Worm (Caenorhabditis elegans): Measurements from ENCODE around the gene coq-2.
A peak's percentile ranks its signal among the peaks of the same experiment; 100 is the strongest.

The coq-2 gene

DNA sequence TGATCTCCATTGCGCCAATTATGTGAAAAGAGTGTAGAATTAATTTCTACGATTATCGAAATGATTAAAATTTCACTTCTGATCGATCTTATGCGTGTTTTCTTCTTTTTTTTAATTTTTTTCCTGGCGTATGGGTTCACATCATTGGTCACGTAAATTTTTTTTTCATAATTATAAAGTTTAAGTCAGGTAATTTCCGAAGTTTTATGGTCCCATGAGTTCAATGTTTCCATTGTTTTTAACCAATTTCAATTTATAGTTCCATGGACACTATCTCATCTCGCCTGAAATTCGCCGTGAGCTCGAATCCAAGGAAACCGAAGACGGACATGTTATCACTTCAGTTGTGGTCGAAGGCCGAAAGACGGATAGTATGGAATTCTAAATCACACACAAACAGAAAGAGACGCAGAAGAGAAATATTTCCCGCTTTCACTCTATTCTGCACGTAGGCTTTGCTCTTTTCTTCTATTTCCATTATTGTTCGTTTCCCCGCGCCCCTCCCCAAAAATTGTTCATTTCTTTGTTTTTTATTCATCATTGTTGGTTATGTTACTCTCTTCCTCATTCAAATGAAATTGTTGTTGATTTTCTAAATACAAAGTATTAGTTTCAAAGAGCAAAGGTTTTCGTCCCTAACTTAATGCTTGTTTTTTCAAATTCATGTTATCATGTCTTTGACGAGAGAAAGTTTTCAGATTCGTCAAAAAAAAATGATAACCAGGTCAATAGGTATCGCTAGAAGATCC lies at the start of gene coq-2, which contains the start of gene F57B9.8:
Gene coq-2 (plus strand): TSS at position 699 of the 749 bp plus-strand sequence.
Gene F57B9.8 (minus strand): TSS at position 51 of the 749 bp plus-strand sequence.
- peak; percentile 34 for TF ChIP-seq dve-1 (tag; optimal IDR thresholded peaks at IDR 0.05; ENCODE audit: insufficient read depth)
- TF ChIP-seq hif-1 (tag; optimal IDR thresholded peaks at IDR 0.05), result peak in 1 of 2 experiments; percentile 97
- no peak for TF ChIP-seq madf-5 (GFP tag; IDR thresholded peaks at IDR 0.05)
- TF ChIP-seq aha-1 (tag), result peak; percentile 99
- TF ChIP-seq snpc-4 (tag; optimal IDR thresholded peaks at IDR 0.05), result no peak

DNA sequence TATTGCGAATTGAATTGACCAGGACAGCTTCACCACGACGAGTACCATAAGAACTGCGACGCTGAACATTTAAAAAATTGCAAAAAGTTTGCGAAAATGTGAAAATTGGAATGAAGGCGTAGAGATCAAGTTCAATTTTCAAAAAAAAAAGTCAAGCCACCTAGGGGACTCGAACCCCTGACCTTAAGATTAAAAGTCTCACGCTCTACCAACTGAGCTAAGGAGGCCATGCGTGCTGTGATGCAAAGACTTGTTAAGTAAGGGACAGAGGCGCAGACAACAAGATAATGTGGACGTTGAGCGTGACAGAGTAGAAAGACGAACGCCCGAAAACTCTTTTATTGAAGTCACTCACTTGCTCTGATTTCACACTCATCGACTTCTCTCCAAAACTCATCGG lies 48.2 kb upstream of the coq-2 start:
- TF ChIP-seq snpc-1.2 (GFP tag; IDR thresholded peaks at IDR 0.05), result peak; percentile 79
- TF ChIP-seq lin-29 (GFP tag; IDR thresholded peaks at IDR 0.05), result 0 out of 2 replicates have a peak, but pooled peaks have one; percentile 24
- no peak for TF ChIP-seq ceh-82 (tag; optimal IDR thresholded peaks at IDR 0.05)
- peak; percentile 65 for TF ChIP-seq dmd-6 (GFP tag; IDR thresholded peaks at IDR 0.05)
- TF ChIP-seq unc-62 (GFP tag; optimal IDR thresholded peaks at IDR 0.05 in 1 of 2), result peak in 1 of 2 experiments; percentile 83
- no peak for TF ChIP-seq unc-62 (tag; optimal IDR thresholded peaks at IDR 0.05)
- peak; percentile 60 for TF ChIP-seq dve-1 (tag; optimal IDR thresholded peaks at IDR 0.05; ENCODE audit: insufficient read depth)
- TF ChIP-seq lin-1 (GFP tag; IDR thresholded peaks at IDR 0.05), result peak; percentile 62
- no peak for TF ChIP-seq zag-1 (tag; optimal IDR thresholded peaks at IDR 0.05)
- TF ChIP-seq vab-7 (GFP tag; IDR thresholded peaks at IDR 0.05), result peak; percentile 94
- TF ChIP-seq nhr-237 (tag; optimal IDR thresholded peaks at IDR 0.05), result no peak
- peak; percentile 33 for TF ChIP-seq spr-1 (tag; optimal IDR thresholded peaks at IDR 0.05)
- TF ChIP-seq ama-1 (optimal IDR thresholded peaks at IDR 0.05), result peak; percentile 14
- 0 out of 2 replicates have a peak, but pooled peaks have one; percentile 58 for TF ChIP-seq ZK337.2 (GFP tag; IDR thresholded peaks at IDR 0.05)
- TF ChIP-seq nhr-111 (GFP tag; optimal IDR thresholded peaks at IDR 0.05), result peak; percentile 80
- peak; percentile 80 for TF ChIP-seq Y48G9A.11 (GFP tag; IDR thresholded peaks at IDR 0.05)
- no peak for TF ChIP-seq cey-2 (tag; optimal IDR thresholded peaks at IDR 0.05; ENCODE audit: borderline replicate concordance, insufficient read depth)
- peak; percentile 48 for TF ChIP-seq Y5F2A.4 (GFP tag; optimal IDR thresholded peaks at IDR 0.05)
- peak; percentile 5 for TF ChIP-seq nhr-48 (tag; optimal IDR thresholded peaks at IDR 0.05)
- TF ChIP-seq gei-8 (GFP tag; optimal IDR thresholded peaks at IDR 0.05), result peak; percentile 38
- peak; percentile 29 for TF ChIP-seq snpc-4 (tag; optimal IDR thresholded peaks at IDR 0.05)
- no peak for TF ChIP-seq ces-1 (GFP tag; optimal IDR thresholded peaks at IDR 0.05)
- TF ChIP-seq lim-7 (GFP tag; IDR thresholded peaks at IDR 0.05), result peak; percentile 96
- peak; percentile 74 for TF ChIP-seq mep-1 (tag; optimal IDR thresholded peaks at IDR 0.05)
- TF ChIP-seq daf-19 (GFP tag; conservative IDR thresholded peaks at IDR 0.05), result peak; percentile 80
- TF ChIP-seq lsy-2 (tag; optimal IDR thresholded peaks at IDR 0.05), result peak in 1 of 2 experiments; percentile 75
- TF ChIP-seq nhr-77 (tag; optimal IDR thresholded peaks at IDR 0.05), result no peak
- TF ChIP-seq egl-43 (GFP tag; IDR thresholded peaks at IDR 0.05), result no peak; the same call in 1 of the 2 replicates
- peak; percentile 82 for TF ChIP-seq T26A8.4 (GFP tag; IDR thresholded peaks at IDR 0.05)
- peak; percentile 87 for TF ChIP-seq lin-38 (GFP tag; IDR thresholded peaks at IDR 0.05)
- peak in 1 of 2 experiments; percentile 62 for TF ChIP-seq hif-1 (tag; optimal IDR thresholded peaks at IDR 0.05)
- TF ChIP-seq nhr-11 (tag; optimal IDR thresholded peaks at IDR 0.05), result peak; percentile 1
- TF ChIP-seq daf-16 (GFP tag; optimal IDR thresholded peaks at IDR 0.05), result peak in 1 of 2 experiments; percentile 72
- peak; percentile 36 for TF ChIP-seq daf-16 (tag; optimal IDR thresholded peaks at IDR 0.05)
- TF ChIP-seq pqm-1 (tag; optimal IDR thresholded peaks at IDR 0.05), result no peak
- peak; percentile 91 for TF ChIP-seq ceh-44 (GFP tag; IDR thresholded peaks at IDR 0.05)
- peak; percentile 50 for TF ChIP-seq dpl-1 (GFP tag; optimal IDR thresholded peaks at IDR 0.05)
- TF ChIP-seq pha-4 (GFP tag; IDR thresholded peaks at IDR 0.05), result peak; percentile 89; the same call in 1 of the 2 replicates
- TF ChIP-seq pha-4 (tag; optimal IDR thresholded peaks at IDR 0.05), result no peak
- TF ChIP-seq D1046.2 (GFP tag; IDR thresholded peaks at IDR 0.05), result 0 out of 2 replicates have a peak, but pooled peaks have one; percentile 69
- peak; percentile 84 for TF ChIP-seq mes-2 (tag; optimal IDR thresholded peaks at IDR 0.05; ENCODE audit: poor library complexity, severe bottlenecking)
- TF ChIP-seq madf-5 (GFP tag; IDR thresholded peaks at IDR 0.05), result 0 out of 4 replicates have a peak, but pooled peaks have one; percentile 43 to 69
- peak; percentile 67 for TF ChIP-seq rbr-2 (tag; optimal IDR thresholded peaks at IDR 0.05)
- TF ChIP-seq fkh-10 (GFP tag; optimal IDR thresholded peaks at IDR 0.05), result no peak
- peak; percentile 95 for TF ChIP-seq dmd-8 (GFP tag; IDR thresholded peaks at IDR 0.05)
- TF ChIP-seq ceh-28 (tag; optimal IDR thresholded peaks at IDR 0.05), result no peak

All from whole organism, L4 larva.